Worm (Caenorhabditis elegans) whole organism, late embryonic: ENCODE results near the gene R03E9.2.

ENCODE experiments used
- F13H6.1 ChIP-seq: sonication (generic microtip); optimal IDR thresholded peaks from 2 replicates; lab custom pipeline; 2016; ENCODE audit warnings: missing genetic modification characterization, missing compliant biosample characterization
- ama-1 ChIP-seq: fragments of 150-350 bp; optimal IDR thresholded peaks from 2 replicates; lab custom pipeline; 2014
- ceh-30 ChIP-seq: fragments of 150-350 bp; optimal IDR thresholded peaks from 2 replicates; lab custom pipeline; 2014; ENCODE audit warnings: missing biosample characterization, missing genetic modification characterization
- unc-55 ChIP-seq: sonication (generic microtip); optimal IDR thresholded peaks from 2 replicates; lab custom pipeline; 2017; ENCODE audit warnings: missing biosample characterization, missing genetic modification reagents, missing genetic modification characterization

- TF ChIP-seq F13H6.1 (tag; lab: Kevin White, UChicago) (no peak), unc-55 (GFP tag; lab: Kevin White, UChicago) (no peak), ceh-30 (no peak), ama-1 (no peak)
Measured at ce11 chrX:6747906-6748356, 14.8 kb upstream of the R03E9.2 start.
